Fruit fly (Drosophila melanogaster) Kc167 (cell line): ENCODE results near the gene kmr.

Experiments used
- Myc ChIP-seq: fragments of >200 bp; optimal IDR thresholded peaks from 2 replicates; lab custom pipeline; 2017; ENCODE audit warnings: missing external identifiers
- Sin3A ChIP-seq: fragments of >200 bp; optimal IDR thresholded peaks from 2 replicates; lab custom pipeline; 2018; ENCODE audit warnings: missing external identifiers
- h ChIP-seq: fragments of >200 bp; optimal IDR thresholded peaks from 3 replicates; lab custom pipeline; 2018; ENCODE audit warnings: missing external identifiers
- insv ChIP-seq: fragments of >200 bp; optimal IDR thresholded peaks from 3 replicates; lab custom pipeline; 2018; ENCODE audit warnings: missing external identifiers
- psq ChIP-seq: fragments of >200 bp; optimal IDR thresholded peaks from 2 replicates; lab custom pipeline; 2017; ENCODE audit warnings: missing external identifiers
- ttk ChIP-seq: sonication (Bioruptor generic); optimal IDR thresholded peaks from 2 replicates; lab custom pipeline; 2017; ENCODE audit warnings: missing external identifiers

The kmr gene

DNA sequence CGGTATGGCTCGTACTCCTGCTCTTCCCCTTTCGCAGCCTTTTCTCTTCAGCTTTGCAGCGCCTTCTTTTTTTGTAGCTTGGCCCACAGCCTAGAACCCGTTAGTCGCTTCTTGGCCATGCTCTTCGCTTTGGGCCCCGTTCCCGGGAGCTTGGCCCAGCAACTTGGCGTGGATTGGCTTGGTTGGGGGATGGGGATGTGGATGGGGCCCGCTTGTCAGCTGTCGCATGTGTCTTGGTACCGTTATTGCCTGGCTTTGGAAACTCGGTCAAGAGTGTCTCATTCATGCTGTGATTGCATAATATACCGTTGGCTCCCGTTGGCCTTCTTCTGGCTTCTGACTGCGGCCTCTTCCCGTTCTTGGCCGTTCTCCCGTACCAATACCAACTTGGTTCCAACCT lies 70.9 kb downstream of the kmr start:
- no peak for TF ChIP-seq Myc (lab: Kevin White, UChicago)
- no peak for TF ChIP-seq Sin3A (lab: Kevin White, UChicago)
- TF ChIP-seq insv (lab: Kevin White, UChicago): no peak
- TF ChIP-seq ttk (lab: Kevin White, UChicago): no peak
- TF ChIP-seq psq (lab: Kevin White, UChicago): no peak
- TF ChIP-seq h (lab: Kevin White, UChicago): no peak

DNA sequence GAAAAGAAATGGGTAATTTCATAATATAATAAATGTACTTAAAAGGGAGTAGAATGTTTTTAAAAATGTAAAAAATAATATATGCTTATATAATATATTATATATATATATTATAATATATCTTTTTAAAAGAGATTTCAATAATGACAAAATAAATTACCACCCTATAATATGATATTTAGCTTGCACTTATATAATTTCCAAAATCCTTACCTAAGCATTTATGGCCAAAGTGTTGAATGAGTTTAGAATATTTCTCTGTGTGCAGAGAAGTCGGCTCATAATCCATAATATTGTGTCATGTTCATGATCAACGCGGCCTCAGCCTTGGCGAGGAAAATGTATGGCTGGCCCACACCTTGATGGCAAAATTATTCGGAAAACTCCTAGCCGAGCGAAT lies 73.2 kb downstream of the kmr start:
- TF ChIP-seq ttk (lab: Kevin White, UChicago): no peak
- no peak for TF ChIP-seq Myc (lab: Kevin White, UChicago)
- no peak for TF ChIP-seq insv (lab: Kevin White, UChicago)
- TF ChIP-seq psq (lab: Kevin White, UChicago): no peak
- no peak for TF ChIP-seq Sin3A (lab: Kevin White, UChicago)
- TF ChIP-seq h (lab: Kevin White, UChicago): no peak

DNA sequence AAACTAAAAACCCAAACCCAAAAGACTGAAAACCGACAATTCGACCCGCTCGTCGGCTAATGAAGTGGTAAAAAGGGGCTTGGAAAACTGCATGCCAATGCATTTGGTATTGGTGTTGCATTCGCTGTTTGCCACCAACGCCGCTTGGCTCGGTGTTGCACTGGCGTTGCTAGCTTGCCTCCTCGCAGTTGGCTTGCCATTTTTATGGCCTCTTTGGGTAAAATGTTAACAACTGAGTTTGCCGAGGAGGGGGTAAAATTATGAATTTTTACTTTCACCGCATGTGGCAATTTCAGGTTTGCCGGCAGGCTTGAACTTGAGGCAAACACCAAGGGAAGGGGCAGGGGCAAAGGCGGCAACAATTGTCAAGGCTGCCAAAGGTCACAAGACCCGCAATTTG lies 73.7 kb downstream of the kmr start:
- no peak for TF ChIP-seq Myc (lab: Kevin White, UChicago)
- TF ChIP-seq psq (lab: Kevin White, UChicago): no peak

DNA sequence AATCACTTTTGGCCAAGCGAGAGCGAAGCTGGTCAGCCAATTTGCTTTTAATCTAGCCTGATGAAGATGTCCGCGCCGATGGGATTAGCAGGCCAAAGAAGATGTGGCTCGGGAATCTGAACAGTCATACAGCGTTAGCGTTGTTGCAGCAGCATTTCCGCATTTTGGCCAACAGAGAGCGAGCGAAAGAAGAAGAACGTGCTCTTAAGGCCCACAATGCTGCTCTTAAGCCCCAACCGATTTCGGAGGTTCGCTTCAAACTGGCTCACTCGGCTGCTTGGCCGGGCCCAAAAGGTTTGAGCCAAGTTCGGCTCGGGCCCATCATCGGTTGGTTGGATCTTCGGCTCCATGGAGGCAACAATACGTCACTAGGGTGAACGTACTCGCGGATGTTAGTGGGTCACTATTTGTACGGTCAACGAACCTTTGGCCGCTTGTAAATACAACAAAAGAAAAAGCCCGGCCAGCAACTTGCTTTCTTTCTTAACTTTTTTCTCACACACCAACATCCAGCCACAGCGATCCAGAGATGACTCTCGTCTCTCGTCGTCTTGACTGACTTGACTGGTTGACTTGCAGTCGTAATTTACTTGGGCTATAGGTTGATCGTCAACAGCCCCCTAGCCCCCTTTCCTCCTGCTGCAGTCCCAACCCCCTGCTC lies 74.7 kb downstream of the kmr start:
- no peak for TF ChIP-seq psq (lab: Kevin White, UChicago)
- TF ChIP-seq ttk (lab: Kevin White, UChicago): no peak
- no peak for TF ChIP-seq Sin3A (lab: Kevin White, UChicago)
- no peak for TF ChIP-seq Myc (lab: Kevin White, UChicago)
- TF ChIP-seq insv (lab: Kevin White, UChicago): no peak
- no peak for TF ChIP-seq h (lab: Kevin White, UChicago)

DNA sequence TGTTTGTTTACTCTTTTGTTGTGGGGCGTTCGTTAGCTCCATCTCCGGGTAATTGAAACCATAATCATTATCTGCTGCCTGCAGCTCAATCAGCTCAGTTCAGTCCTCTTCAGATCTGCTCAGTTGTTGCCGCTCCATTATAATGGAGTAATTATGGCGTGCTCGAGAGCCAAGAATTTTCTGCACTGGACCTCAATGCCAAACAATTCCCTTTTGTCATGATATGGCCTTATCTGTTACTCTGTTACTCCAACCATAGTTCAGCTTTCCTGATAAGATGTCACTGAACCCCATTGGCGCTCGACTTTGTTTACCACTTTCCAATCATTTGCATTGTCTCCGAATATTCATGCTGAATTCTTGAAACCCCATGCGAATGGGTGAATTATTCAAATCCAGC lies 75.8 kb downstream of the kmr start:
- TF ChIP-seq insv (lab: Kevin White, UChicago) (no peak), h (lab: Kevin White, UChicago) (no peak), psq (lab: Kevin White, UChicago) (no peak), ttk (lab: Kevin White, UChicago) (no peak), Sin3A (lab: Kevin White, UChicago) (no peak), Myc (lab: Kevin White, UChicago) (no peak)

DNA sequence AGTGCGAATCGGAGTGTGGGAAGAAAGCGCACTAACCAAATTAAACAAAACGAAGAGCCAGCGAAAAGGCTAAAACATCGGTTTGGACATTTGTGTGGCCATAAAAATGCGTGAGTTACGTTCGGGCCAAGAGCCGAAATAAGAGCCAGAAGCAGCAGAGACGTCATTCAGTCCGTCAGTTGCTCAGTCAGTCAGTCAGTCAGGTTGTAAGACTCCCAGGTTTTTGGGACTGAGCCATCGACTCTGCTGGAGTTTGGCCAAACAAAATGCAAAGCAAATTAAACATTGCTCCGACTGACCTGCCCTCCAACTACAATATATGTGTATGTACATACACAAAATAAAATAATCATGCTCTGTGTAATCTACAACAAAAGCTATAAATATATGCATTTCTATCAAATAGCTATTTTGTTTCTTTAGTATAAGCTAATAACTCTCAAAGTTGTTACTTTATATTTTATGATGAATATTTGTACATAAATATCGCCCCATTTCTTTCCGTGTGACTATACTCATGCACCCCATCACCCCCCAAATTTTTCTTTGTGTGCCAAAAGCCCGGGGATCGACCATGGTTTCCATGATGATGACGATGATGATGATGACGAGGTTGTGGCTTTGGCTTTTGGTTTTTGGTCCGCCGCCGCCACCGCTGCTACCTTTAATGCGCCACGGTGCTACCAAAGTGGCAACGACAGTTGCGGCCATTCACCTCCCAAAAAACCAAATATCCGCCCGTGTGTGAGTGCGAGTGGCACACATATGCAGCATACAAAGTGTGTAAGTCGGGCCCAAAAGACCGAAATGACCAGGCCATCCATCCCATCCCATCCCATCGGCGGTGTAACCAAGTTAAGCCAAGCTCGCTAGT lies 78.3 kb downstream of the kmr start:
- TF ChIP-seq Sin3A (lab: Kevin White, UChicago): no peak

DNA sequence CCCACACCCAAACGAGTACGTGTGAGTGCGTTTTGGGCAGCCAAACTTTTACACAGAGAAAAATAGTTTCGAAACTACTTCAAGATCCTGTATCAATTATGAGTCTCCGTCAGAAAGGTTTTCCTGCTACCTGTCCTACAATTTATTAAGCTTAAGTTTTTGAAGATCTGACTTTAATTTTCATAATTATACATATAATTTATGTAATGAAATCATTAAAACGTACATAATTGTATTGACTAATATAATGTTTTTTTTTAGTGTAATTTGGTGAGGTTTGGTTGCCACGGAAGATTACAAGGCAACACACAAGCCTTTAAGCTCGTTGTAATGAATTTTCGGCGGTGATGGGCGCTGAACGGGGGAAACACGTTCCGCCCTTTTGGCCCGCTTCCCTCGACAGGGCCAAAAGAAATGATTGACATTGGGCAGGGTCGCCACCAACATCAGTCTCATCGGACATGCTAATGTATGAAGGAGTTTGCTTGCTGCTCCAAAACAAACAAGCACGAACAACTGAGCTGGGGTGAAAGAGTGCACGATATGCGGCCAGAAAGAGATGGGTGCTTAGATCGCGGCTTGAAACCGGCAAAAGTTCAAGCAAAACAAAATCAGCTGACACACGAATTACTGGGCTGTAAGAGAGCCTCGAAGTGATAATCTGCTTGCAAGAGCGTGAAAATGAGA lies 79.1 kb downstream of the kmr start:
- TF ChIP-seq insv (lab: Kevin White, UChicago): no peak
- no peak for TF ChIP-seq h (lab: Kevin White, UChicago)

DNA sequence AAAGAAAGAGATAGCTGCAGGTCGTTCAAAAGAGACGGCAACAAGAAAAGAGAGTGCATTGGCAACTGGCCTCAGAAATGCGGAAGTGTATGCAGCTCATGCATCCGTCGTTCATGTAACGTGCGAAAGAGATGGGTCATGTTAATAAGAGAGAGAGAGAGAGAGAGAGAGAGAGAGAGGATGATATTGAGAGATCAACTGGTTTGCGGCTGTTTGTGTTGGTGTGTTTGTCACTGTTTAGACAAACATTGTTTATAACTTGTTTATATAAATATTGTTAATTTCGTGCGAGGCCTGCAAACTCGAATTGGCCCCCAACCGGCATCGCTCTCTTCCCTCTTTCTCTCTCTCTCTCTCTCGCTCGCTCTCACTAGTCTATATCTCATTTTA lies 79.7 kb downstream of the kmr start:
- no peak for TF ChIP-seq h (lab: Kevin White, UChicago)

DNA sequence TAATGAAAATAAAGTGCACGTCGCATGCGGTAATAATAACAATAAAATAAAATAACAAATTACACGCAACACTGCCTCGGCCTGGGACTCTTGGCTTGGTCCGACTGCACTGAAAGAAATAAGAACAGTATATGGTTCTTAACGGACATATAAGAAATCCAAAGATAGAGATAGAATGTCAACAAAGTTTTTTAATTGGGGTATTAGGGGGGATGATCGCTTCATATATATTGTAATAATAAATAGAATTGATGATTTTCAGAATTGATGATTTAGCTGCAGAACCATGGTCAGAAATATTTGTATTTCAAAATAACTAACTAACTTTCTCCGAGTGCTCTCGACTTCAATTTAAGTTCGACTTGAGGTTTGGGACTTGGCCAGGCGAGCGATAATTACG lies 81.1 kb downstream of the kmr start:
- TF ChIP-seq Myc (lab: Kevin White, UChicago) (no peak), ttk (lab: Kevin White, UChicago) (no peak), h (lab: Kevin White, UChicago) (no peak), psq (lab: Kevin White, UChicago) (no peak), insv (lab: Kevin White, UChicago) (no peak), Sin3A (lab: Kevin White, UChicago) (no peak)

DNA sequence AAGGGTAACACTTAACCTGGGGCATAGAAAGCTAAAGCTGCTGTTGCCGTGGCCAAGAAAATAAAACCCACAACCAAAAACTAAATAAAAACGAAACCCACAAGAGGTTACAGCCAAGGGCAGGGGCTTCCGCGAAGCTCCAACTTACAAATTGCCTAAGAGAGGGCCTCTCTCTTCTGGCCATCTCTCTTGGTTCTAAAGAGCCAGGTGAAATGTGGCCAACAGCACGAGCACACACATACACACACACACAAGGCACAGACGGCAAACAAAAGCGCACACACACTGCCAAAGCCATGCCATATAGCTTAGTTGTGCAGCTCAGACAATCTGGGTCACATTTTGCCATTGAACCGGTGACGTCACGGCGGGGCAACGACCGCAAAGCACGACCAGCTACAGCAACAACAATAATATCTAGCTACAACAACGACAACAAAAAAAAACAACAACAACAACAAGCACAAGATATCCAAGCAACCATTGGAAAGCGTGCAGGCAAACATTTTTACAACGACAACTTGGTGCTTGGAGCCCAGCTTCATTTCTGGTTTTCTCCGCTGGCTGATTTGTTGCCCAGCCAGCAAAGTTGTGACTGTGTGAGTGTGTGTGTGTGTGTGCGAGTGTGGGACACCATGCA lies 81.7 kb downstream of the kmr start:
- TF ChIP-seq Sin3A (lab: Kevin White, UChicago) (no peak), ttk (lab: Kevin White, UChicago) (no peak), insv (lab: Kevin White, UChicago) (no peak), h (lab: Kevin White, UChicago) (no peak)

DNA sequence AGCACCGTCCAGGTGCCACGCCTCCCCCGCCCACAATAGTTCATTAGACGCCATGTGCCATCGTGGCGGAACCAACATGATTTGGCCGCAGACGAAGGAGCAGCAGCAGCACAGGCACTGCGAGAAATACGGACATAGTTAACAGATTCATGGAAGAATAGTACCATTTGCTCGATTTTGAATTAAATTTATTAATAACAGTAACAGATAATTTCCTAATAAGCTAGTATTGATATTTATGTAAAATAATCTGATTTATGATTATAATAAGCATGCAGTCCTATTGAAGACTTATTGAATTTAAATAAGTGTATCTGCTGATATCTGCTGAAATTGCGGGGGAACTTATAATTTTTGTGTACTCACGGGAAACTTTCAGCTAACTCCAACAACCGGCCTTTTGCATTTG lies 82.3 kb downstream of the kmr start:
- TF ChIP-seq Sin3A (lab: Kevin White, UChicago) (no peak), ttk (lab: Kevin White, UChicago) (no peak)
